Worm (Caenorhabditis elegans) whole organism, midembryonic: ENCODE data around the gene chch-3.

Experiments
- T22C8.4 ChIP-seq: fragments of 200-800 bp; sonication (Bioruptor generic); IDR thresholded peaks from 2 replicates; pipeline ENCODE4 v1.3.6; 2022; ENCODE audit warnings: missing genetic modification characterization, missing compliant biosample characterization
- cog-1 ChIP-seq: sonication (generic microtip); optimal IDR thresholded peaks from 2 replicates; lab custom pipeline; 2016; ENCODE audit warnings: missing genetic modification characterization, missing compliant biosample characterization
- flt-1 ChIP-seq: fragments of 200-800 bp; sonication (Bioruptor generic); IDR thresholded peaks from 2 replicates; pipeline ENCODE4 v1.3.6; 2022; ENCODE audit warnings: missing genetic modification characterization, missing compliant biosample characterization
- klf-2 ChIP-seq: fragments of 200-800 bp; sonication (Bioruptor generic); conservative IDR thresholded peaks from 2 replicates; pipeline ENCODE4 v1.3.6; 2022; ENCODE audit warnings: missing genetic modification reagents, missing genetic modification characterization, missing compliant biosample characterization
- med-1 ChIP-seq: sonication (generic microtip); optimal IDR thresholded peaks from 2 replicates; lab custom pipeline; 2017; ENCODE audit warnings: missing genetic modification characterization, mild to moderate bottlenecking, missing compliant biosample characterization, antibody characterized with exemption, missing genetic modification reagents; ENCODE audit not compliant: insufficient read depth
- ref-1 ChIP-seq: fragments of 200-800 bp; sonication (Bioruptor generic); conservative IDR thresholded peaks from 2 replicates; pipeline ENCODE4 v1.3.6; 2022; ENCODE audit warnings: missing genetic modification reagents, missing genetic modification characterization, missing compliant biosample characterization
- tab-1 ChIP-seq: fragments of 200-800 bp; sonication (Bioruptor generic); IDR thresholded peaks from 2 replicates; pipeline ENCODE4 v1.3.6; 2022; ENCODE audit warnings: missing genetic modification characterization, missing compliant biosample characterization
- ztf-23 ChIP-seq: fragments of 200-800 bp; sonication (Bioruptor generic); IDR thresholded peaks from 2 replicates; pipeline ENCODE4 v1.3.6; 2022; ENCODE audit warnings: missing genetic modification reagents, missing genetic modification characterization, missing compliant biosample characterization
- ztf-29 ChIP-seq: fragments of 200-800 bp; sonication (Bioruptor generic); IDR thresholded peaks from 2 replicates; pipeline ENCODE4 v1.3.6; 2022; ENCODE audit warnings: missing genetic modification reagents, missing genetic modification characterization, missing compliant biosample characterization

The chch-3 gene

ce11 chrII:9418065-9418567, 1.3 kb downstream of the chch-3 start, which contains the start of the genes M176.4 and M176.16:
M176.4 (plus strand) TSS chrII:9418365.
M176.16 (plus strand) TSS chrII:9418517.
- TF ChIP-seq tab-1 (no peak), med-1 (GFP tag; lab: Kevin White, UChicago) (no peak), klf-2 (GFP tag; lab: Robert Waterston, UW) (no peak), ztf-23 (no peak), ref-1 (no peak), ztf-29 (GFP tag; lab: Robert Waterston, UW) (no peak)

ce11 chrII:9418843-9419532, 2.2 kb downstream of the chch-3 start:
- no peak for TF ChIP-seq ref-1
- TF ChIP-seq ztf-29 (GFP tag; lab: Robert Waterston, UW), result no peak
- no peak for TF ChIP-seq ztf-23
- no peak for TF ChIP-seq tab-1
- no peak for TF ChIP-seq T22C8.4 (GFP tag; lab: Robert Waterston, UW)
- no peak for TF ChIP-seq cog-1 (tag; lab: Kevin White, UChicago)
- TF ChIP-seq klf-2 (GFP tag; lab: Robert Waterston, UW), result no peak
- no peak for TF ChIP-seq flt-1 (GFP tag; lab: Robert Waterston, UW)
- no peak for TF ChIP-seq med-1 (GFP tag; lab: Kevin White, UChicago)

ce11 chrII:9421969-9422368, 5.2 kb downstream of the chch-3 start, which contains the start of gene M176.11:
M176.11 (plus strand) TSS chrII:9422269.
- TF ChIP-seq T22C8.4 (GFP tag; lab: Robert Waterston, UW), result no peak
- no peak for TF ChIP-seq ztf-23
- TF ChIP-seq tab-1, result no peak
- TF ChIP-seq ref-1, result no peak
- no peak for TF ChIP-seq klf-2 (GFP tag; lab: Robert Waterston, UW)
- no peak for TF ChIP-seq cog-1 (tag; lab: Kevin White, UChicago)
- TF ChIP-seq ztf-29 (GFP tag; lab: Robert Waterston, UW), result no peak
- no peak for TF ChIP-seq flt-1 (GFP tag; lab: Robert Waterston, UW)
- no peak for TF ChIP-seq med-1 (GFP tag; lab: Kevin White, UChicago)

ce11 chrII:9426076-9426475, 9.3 kb downstream of the chch-3 start, which contains the start of gene M176.10:
M176.10 (minus strand) TSS chrII:9426176.
- TF ChIP-seq ztf-23, result no peak
- no peak for TF ChIP-seq med-1 (GFP tag; lab: Kevin White, UChicago)
- no peak for TF ChIP-seq T22C8.4 (GFP tag; lab: Robert Waterston, UW)
- no peak for TF ChIP-seq flt-1 (GFP tag; lab: Robert Waterston, UW)
- TF ChIP-seq cog-1 (tag; lab: Kevin White, UChicago), result no peak
- TF ChIP-seq tab-1, result no peak
- TF ChIP-seq ztf-29 (GFP tag; lab: Robert Waterston, UW), result no peak
- TF ChIP-seq klf-2 (GFP tag; lab: Robert Waterston, UW), result no peak
- TF ChIP-seq ref-1, result no peak

ce11 chrII:9427644-9428043, 10.8 kb downstream of the chch-3 start, which contains the start of gene M176.5:
M176.5 (minus strand) TSS chrII:9427744.
- TF ChIP-seq med-1 (GFP tag; lab: Kevin White, UChicago) (no peak), klf-2 (GFP tag; lab: Robert Waterston, UW) (no peak), ref-1 (no peak), T22C8.4 (GFP tag; lab: Robert Waterston, UW) (no peak), ztf-23 (no peak), flt-1 (GFP tag; lab: Robert Waterston, UW) (no peak), cog-1 (tag; lab: Kevin White, UChicago) (no peak), tab-1 (no peak), ztf-29 (GFP tag; lab: Robert Waterston, UW) (no peak)

ce11 chrII:9431119-9431518, 14.3 kb downstream of the chch-3 start:
- no peak for TF ChIP-seq ztf-23
- no peak for TF ChIP-seq cog-1 (tag; lab: Kevin White, UChicago)
- no peak for TF ChIP-seq tab-1
- no peak for TF ChIP-seq T22C8.4 (GFP tag; lab: Robert Waterston, UW)
- no peak for TF ChIP-seq ztf-29 (GFP tag; lab: Robert Waterston, UW)
- no peak for TF ChIP-seq flt-1 (GFP tag; lab: Robert Waterston, UW)
- TF ChIP-seq klf-2 (GFP tag; lab: Robert Waterston, UW), result no peak
- no peak for TF ChIP-seq ref-1
- TF ChIP-seq med-1 (GFP tag; lab: Kevin White, UChicago), result no peak

- TF ChIP-seq cog-1 (tag; lab: Kevin White, UChicago), result no peak
- no peak for TF ChIP-seq tab-1
- no peak for TF ChIP-seq flt-1 (GFP tag; lab: Robert Waterston, UW)
- TF ChIP-seq med-1 (GFP tag; lab: Kevin White, UChicago), result no peak
- TF ChIP-seq ref-1, result no peak
- no peak for TF ChIP-seq T22C8.4 (GFP tag; lab: Robert Waterston, UW)
- no peak for TF ChIP-seq ztf-29 (GFP tag; lab: Robert Waterston, UW)
Observed at ce11 chrII:9433609-9434008, 16.8 kb downstream of the chch-3 start, which contains the start of gene kin-15. kin-15 (minus strand) TSS chrII:9433709.

- TF ChIP-seq tab-1 (no peak), cog-1 (tag; lab: Kevin White, UChicago) (no peak), med-1 (GFP tag; lab: Kevin White, UChicago) (no peak), ref-1 (no peak), ztf-29 (GFP tag; lab: Robert Waterston, UW) (no peak), klf-2 (GFP tag; lab: Robert Waterston, UW) (no peak), ztf-23 (no peak)
Observed at ce11 chrII:9436009-9436408, 19.2 kb downstream of the chch-3 start, which contains the start of gene kin-16. kin-16 (minus strand) TSS chrII:9436109.

- no peak for TF ChIP-seq ztf-23
- TF ChIP-seq flt-1 (GFP tag; lab: Robert Waterston, UW), result no peak
- TF ChIP-seq ztf-29 (GFP tag; lab: Robert Waterston, UW), result no peak
- no peak for TF ChIP-seq tab-1
- no peak for TF ChIP-seq med-1 (GFP tag; lab: Kevin White, UChicago)
- no peak for TF ChIP-seq cog-1 (tag; lab: Kevin White, UChicago)
- no peak for TF ChIP-seq T22C8.4 (GFP tag; lab: Robert Waterston, UW)
- no peak for TF ChIP-seq klf-2 (GFP tag; lab: Robert Waterston, UW)
Observed at ce11 chrII:9438227-9438626, 21.4 kb downstream of the chch-3 start, which contains the start of gene chil-13. chil-13 (minus strand) TSS chrII:9438327.
